Worm (Caenorhabditis elegans) whole organism, midembryonic: Measurements from ENCODE around the gene T20G5.12.

Source experiments
- T22C8.4 ChIP-seq: fragments of 200-800 bp; sonication (Bioruptor generic); IDR thresholded peaks from 2 replicates; pipeline ENCODE4 v1.3.6; 2022; ENCODE audit warnings: missing genetic modification characterization, missing compliant biosample characterization
- cog-1 ChIP-seq: sonication (generic microtip); optimal IDR thresholded peaks from 2 replicates; lab custom pipeline; 2016; ENCODE audit warnings: missing genetic modification characterization, missing compliant biosample characterization
- flt-1 ChIP-seq: fragments of 200-800 bp; sonication (Bioruptor generic); IDR thresholded peaks from 2 replicates; pipeline ENCODE4 v1.3.6; 2022; ENCODE audit warnings: missing genetic modification characterization, missing compliant biosample characterization
- klf-2 ChIP-seq: fragments of 200-800 bp; sonication (Bioruptor generic); conservative IDR thresholded peaks from 2 replicates; pipeline ENCODE4 v1.3.6; 2022; ENCODE audit warnings: missing genetic modification reagents, missing genetic modification characterization, missing compliant biosample characterization
- med-1 ChIP-seq: sonication (generic microtip); optimal IDR thresholded peaks from 2 replicates; lab custom pipeline; 2017; ENCODE audit warnings: missing genetic modification characterization, mild to moderate bottlenecking, missing compliant biosample characterization, antibody characterized with exemption, missing genetic modification reagents; ENCODE audit not compliant: insufficient read depth
- ref-1 ChIP-seq: fragments of 200-800 bp; sonication (Bioruptor generic); conservative IDR thresholded peaks from 2 replicates; pipeline ENCODE4 v1.3.6; 2022; ENCODE audit warnings: missing genetic modification reagents, missing genetic modification characterization, missing compliant biosample characterization
- tab-1 ChIP-seq: fragments of 200-800 bp; sonication (Bioruptor generic); IDR thresholded peaks from 2 replicates; pipeline ENCODE4 v1.3.6; 2022; ENCODE audit warnings: missing genetic modification characterization, missing compliant biosample characterization
- ztf-23 ChIP-seq: fragments of 200-800 bp; sonication (Bioruptor generic); IDR thresholded peaks from 2 replicates; pipeline ENCODE4 v1.3.6; 2022; ENCODE audit warnings: missing genetic modification reagents, missing genetic modification characterization, missing compliant biosample characterization
- ztf-29 ChIP-seq: fragments of 200-800 bp; sonication (Bioruptor generic); IDR thresholded peaks from 2 replicates; pipeline ENCODE4 v1.3.6; 2022; ENCODE audit warnings: missing genetic modification reagents, missing genetic modification characterization, missing compliant biosample characterization

T20G5.12 gene

ce11 chrIII:10201235-10201634 is at the start of gene T20G5.12, which contains the start of gene T20G5.13:
T20G5.12 (plus strand) TSS chrIII:10201604.
T20G5.13 (minus strand) TSS chrIII:10201335.
- TF ChIP-seq T22C8.4 (no peak), ref-1 (GFP tag; lab: Robert Waterston, UW) (no peak), cog-1 (no peak), flt-1 (no peak), med-1 (GFP tag; lab: Kevin White, UChicago) (no peak), tab-1 (GFP tag; lab: Robert Waterston, UW) (no peak), klf-2 (GFP tag; lab: Robert Waterston, UW) (no peak)

- TF ChIP-seq ztf-29 (GFP tag; lab: Robert Waterston, UW) (no peak), ztf-23 (0 out of 2 replicates have a peak, but pooled peaks have one; percentile 47)
Observed at ce11 chrIII:10151719-10152118, 49.7 kb upstream of the T20G5.12 start.

DNA sequence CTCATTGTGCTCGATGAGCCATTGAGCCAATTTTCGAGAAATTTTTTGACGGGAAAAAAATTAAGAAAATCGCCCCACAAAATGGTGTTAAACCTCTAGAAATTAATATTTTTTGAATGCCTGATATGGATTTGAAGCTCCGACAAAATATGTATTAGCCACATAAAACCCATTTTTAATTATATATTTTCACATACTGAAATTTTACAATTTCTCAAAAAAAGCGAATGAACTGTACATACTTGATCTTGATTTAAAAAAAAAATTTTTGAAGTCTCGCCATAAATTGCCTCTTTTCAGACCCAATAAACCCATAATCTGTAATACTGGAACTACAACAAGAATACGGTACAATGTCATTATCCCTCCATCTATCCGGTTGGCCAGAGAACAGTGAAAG is 48.9 kb upstream of the T20G5.12 start, which contains the start of gene nac-3:
Gene nac-3, plus strand, starts transcription at position 301 of the 400 bp plus-strand sequence.
- TF ChIP-seq ztf-23, result no peak
- no peak for TF ChIP-seq klf-2 (GFP tag; lab: Robert Waterston, UW)
- no peak for TF ChIP-seq tab-1 (GFP tag; lab: Robert Waterston, UW)
- no peak for TF ChIP-seq med-1 (GFP tag; lab: Kevin White, UChicago)
- TF ChIP-seq T22C8.4, result no peak
- TF ChIP-seq ref-1 (GFP tag; lab: Robert Waterston, UW), result no peak
- TF ChIP-seq ztf-29 (GFP tag; lab: Robert Waterston, UW), result no peak
- TF ChIP-seq flt-1, result no peak

DNA sequence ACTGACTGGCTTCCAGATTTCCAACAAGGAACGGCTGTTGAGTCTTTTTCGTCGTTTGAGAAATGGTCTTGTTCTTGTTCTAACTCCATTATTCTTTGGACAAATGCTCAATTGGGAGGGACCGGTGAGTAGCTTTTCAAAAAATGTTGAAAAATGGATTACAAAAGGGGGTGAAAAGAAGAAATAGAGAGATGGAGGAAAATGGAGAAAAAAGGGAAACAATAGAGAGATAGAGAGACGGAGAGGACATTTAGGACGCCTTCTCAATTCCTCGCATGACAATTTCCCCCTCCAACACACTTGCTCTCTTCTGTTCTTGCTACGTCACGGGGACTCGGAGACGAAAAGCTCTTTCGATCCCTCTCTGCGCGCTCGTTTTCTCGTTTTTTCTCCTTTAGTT is 48.4 kb upstream of the T20G5.12 start:
- TF ChIP-seq klf-2 (GFP tag; lab: Robert Waterston, UW) (no peak), med-1 (GFP tag; lab: Kevin White, UChicago) (no peak), T22C8.4 (no peak), ztf-23 (no peak), tab-1 (GFP tag; lab: Robert Waterston, UW) (no peak), ztf-29 (GFP tag; lab: Robert Waterston, UW) (no peak), flt-1 (no peak), ref-1 (GFP tag; lab: Robert Waterston, UW) (no peak), cog-1 (no peak)

ce11 chrIII:10154993-10155392 is 46.4 kb upstream of the T20G5.12 start:
- TF ChIP-seq T22C8.4, result no peak
- no peak for TF ChIP-seq tab-1 (GFP tag; lab: Robert Waterston, UW)
- TF ChIP-seq med-1 (GFP tag; lab: Kevin White, UChicago), result no peak
- TF ChIP-seq ztf-29 (GFP tag; lab: Robert Waterston, UW), result no peak
- no peak for TF ChIP-seq klf-2 (GFP tag; lab: Robert Waterston, UW)
- no peak for TF ChIP-seq ztf-23
- TF ChIP-seq ref-1 (GFP tag; lab: Robert Waterston, UW), result no peak
- no peak for TF ChIP-seq cog-1
- no peak for TF ChIP-seq flt-1

DNA sequence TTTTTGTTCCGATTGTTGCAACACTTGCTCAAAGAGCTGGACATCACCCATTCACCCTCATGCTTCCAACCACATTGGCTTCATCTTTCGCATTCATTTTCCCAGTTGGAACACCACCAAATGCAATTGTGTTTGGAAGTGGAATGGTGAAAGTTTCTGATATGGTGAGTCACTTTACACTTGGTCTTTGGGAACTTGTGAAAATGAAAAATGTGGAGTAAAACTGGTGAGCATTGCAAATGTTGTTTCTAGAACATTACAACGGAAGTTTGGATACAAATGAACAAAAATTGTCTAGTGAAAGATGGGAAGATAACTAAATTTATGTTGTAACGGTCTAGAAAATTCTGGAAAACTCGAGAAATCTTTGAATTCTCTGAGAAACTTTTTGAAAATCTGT is 45.1 kb upstream of the T20G5.12 start:
- TF ChIP-seq ref-1 (GFP tag; lab: Robert Waterston, UW) (no peak), flt-1 (no peak), ztf-29 (GFP tag; lab: Robert Waterston, UW) (no peak), T22C8.4 (no peak), med-1 (GFP tag; lab: Kevin White, UChicago) (no peak), cog-1 (no peak), tab-1 (GFP tag; lab: Robert Waterston, UW) (no peak), klf-2 (GFP tag; lab: Robert Waterston, UW) (no peak), ztf-23 (no peak)

- TF ChIP-seq klf-2 (GFP tag; lab: Robert Waterston, UW), result no peak
- TF ChIP-seq flt-1, result no peak
- no peak for TF ChIP-seq ref-1 (GFP tag; lab: Robert Waterston, UW)
- TF ChIP-seq ztf-23, result no peak
- TF ChIP-seq tab-1 (GFP tag; lab: Robert Waterston, UW), result no peak
- TF ChIP-seq ztf-29 (GFP tag; lab: Robert Waterston, UW), result no peak
- TF ChIP-seq cog-1, result no peak
- no peak for TF ChIP-seq T22C8.4
- no peak for TF ChIP-seq med-1 (GFP tag; lab: Kevin White, UChicago)
Observed at ce11 chrIII:10160385-10160784, 41.0 kb upstream of the T20G5.12 start, which contains the start of the genes K08E5.5 and mua-3. K08E5.5 (minus strand) TSS chrIII:10160485. mua-3 (plus strand) TSS chrIII:10160697.

- TF ChIP-seq cog-1 (no peak), ztf-23 (no peak), tab-1 (GFP tag; lab: Robert Waterston, UW) (no peak), flt-1 (no peak), ztf-29 (GFP tag; lab: Robert Waterston, UW) (no peak), ref-1 (GFP tag; lab: Robert Waterston, UW) (no peak), klf-2 (GFP tag; lab: Robert Waterston, UW) (no peak), med-1 (GFP tag; lab: Kevin White, UChicago) (no peak), T22C8.4 (no peak)
Observed at ce11 chrIII:10170265-10170664, 31.1 kb upstream of the T20G5.12 start.

DNA sequence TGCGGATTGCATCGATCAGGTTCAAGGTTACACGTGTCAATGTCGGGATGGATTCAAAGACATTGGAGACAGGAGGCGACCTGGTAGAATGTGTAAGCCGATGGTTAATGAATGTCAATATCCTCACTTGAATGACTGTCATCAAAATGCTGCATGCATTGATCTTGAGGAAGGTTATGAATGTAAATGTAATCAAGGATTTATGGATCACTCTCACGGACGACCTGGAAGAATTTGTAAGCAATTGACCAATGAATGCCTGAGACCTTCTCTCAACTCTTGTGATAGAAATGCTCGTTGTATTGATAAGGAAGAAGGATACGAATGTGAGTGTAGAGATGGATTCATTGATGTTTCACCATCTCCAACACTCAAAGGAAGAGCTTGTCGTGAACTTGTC is 23.4 kb upstream of the T20G5.12 start:
- TF ChIP-seq cog-1, result no peak
- no peak for TF ChIP-seq ztf-29 (GFP tag; lab: Robert Waterston, UW)
- no peak for TF ChIP-seq tab-1 (GFP tag; lab: Robert Waterston, UW)
- no peak for TF ChIP-seq T22C8.4
- TF ChIP-seq flt-1, result no peak
- TF ChIP-seq klf-2 (GFP tag; lab: Robert Waterston, UW), result no peak
- no peak for TF ChIP-seq ref-1 (GFP tag; lab: Robert Waterston, UW)
- no peak for TF ChIP-seq ztf-23
- TF ChIP-seq med-1 (GFP tag; lab: Kevin White, UChicago), result no peak

DNA sequence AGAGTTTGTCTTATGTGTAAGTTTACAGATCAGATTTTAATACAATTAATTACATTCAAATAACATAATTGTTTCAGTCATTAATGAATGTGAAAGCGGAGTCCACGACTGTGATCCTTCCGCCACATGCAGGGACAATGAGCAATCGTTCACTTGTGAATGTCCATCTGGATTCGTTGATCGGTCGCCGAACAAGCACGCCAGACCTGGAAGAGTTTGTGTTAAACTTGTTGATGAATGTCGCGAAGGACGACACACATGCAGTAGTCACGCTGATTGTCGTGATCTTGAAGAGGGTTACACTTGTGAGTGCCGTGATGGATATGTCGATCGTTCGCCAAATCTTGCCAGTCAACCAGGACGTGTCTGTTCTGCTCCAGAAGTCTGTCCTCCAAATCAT is 22.9 kb upstream of the T20G5.12 start:
- TF ChIP-seq cog-1 (no peak), T22C8.4 (no peak), klf-2 (GFP tag; lab: Robert Waterston, UW) (no peak), ref-1 (GFP tag; lab: Robert Waterston, UW) (no peak), ztf-29 (GFP tag; lab: Robert Waterston, UW) (no peak), flt-1 (no peak), ztf-23 (no peak), tab-1 (GFP tag; lab: Robert Waterston, UW) (no peak), med-1 (GFP tag; lab: Kevin White, UChicago) (no peak)
